Worm (Caenorhabditis elegans): Measurements from ENCODE around the gene his-37.

Gene his-37

DNA sequence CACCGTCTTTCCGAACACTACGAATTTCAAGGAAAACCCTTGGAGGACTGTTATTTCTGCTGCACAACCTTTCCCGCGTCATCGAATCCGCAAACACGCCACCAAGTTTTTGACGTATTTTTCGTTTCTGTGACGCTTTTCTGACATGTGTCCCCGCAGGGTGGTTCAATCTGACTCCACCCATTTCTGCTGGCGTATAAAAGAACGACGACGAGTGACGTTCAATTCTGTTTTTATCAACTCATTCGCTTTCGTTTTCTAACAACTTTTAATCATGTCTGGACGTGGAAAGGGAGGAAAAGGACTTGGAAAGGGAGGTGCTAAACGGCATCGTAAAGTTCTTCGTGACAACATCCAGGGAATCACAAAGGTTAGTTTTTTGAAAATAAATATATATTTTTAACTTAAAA, at the start of gene his-37:
TSS of gene his-37 (plus strand) at position 246 of the 410 bp plus-strand sequence.
- TF ChIP-seq nhr-77 (tag; optimal IDR thresholded peaks at IDR 0.05), result peak; percentile 92
- peak; percentile 92 for TF ChIP-seq nhr-76 (tag; optimal IDR thresholded peaks at IDR 0.05)
- peak; percentile 98 for TF ChIP-seq jun-1 (tag; optimal IDR thresholded peaks at IDR 0.05)
- peak; percentile 99 for TF ChIP-seq lsy-12 (tag; optimal IDR thresholded peaks at IDR 0.05)
- peak; percentile 89 for TF ChIP-seq R02D3.7 (tag; optimal IDR thresholded peaks at IDR 0.05)
- peak; percentile 73 for TF ChIP-seq fkh-2 (tag; optimal IDR thresholded peaks at IDR 0.05)
- peak; percentile 92 for TF ChIP-seq ceh-28 (tag; optimal IDR thresholded peaks at IDR 0.05)
- peak; percentile 40 for TF ChIP-seq ztf-11 (tag; optimal IDR thresholded peaks at IDR 0.05)
- TF ChIP-seq skn-1 (tag; optimal IDR thresholded peaks at IDR 0.05), result peak; percentile 89
- TF ChIP-seq nhr-43 (tag; optimal IDR thresholded peaks at IDR 0.05; ENCODE audit: poor library complexity, severe bottlenecking), result peak; percentile 98
- TF ChIP-seq eor-1 (tag; optimal IDR thresholded peaks at IDR 0.05), result peak; percentile 84 to 86
- peak; percentile 97 for TF ChIP-seq lin-39 (tag; optimal IDR thresholded peaks at IDR 0.05)
- TF ChIP-seq ceh-16 (tag; optimal IDR thresholded peaks at IDR 0.05), result peak; percentile 72
- TF ChIP-seq egl-27 (tag; optimal IDR thresholded peaks at IDR 0.05), result peak; percentile 90
- peak; percentile 97 for TF ChIP-seq unc-62 (GFP tag; optimal IDR thresholded peaks at IDR 0.05)
- peak; percentile 64 for TF ChIP-seq aly-2 (tag; optimal IDR thresholded peaks at IDR 0.05)
- no peak for TF ChIP-seq ceh-9 (tag; optimal IDR thresholded peaks at IDR 0.05)
- peak; percentile 94 for TF ChIP-seq sea-2 (GFP tag; optimal IDR thresholded peaks at IDR 0.05)
- TF ChIP-seq tbx-2 (tag; optimal IDR thresholded peaks at IDR 0.05), result peak; percentile 97
- peak; percentile 76 to 98 (median 96) for TF ChIP-seq elt-3 (tag; optimal IDR thresholded peaks at IDR 0.05)
- peak; percentile 52 for TF ChIP-seq mdl-1 (tag; optimal IDR thresholded peaks at IDR 0.05)
- TF ChIP-seq unc-39 (tag; optimal IDR thresholded peaks at IDR 0.05), result no peak
- peak; percentile 98 for TF ChIP-seq nfya-1 (tag; optimal IDR thresholded peaks at IDR 0.05; ENCODE audit: insufficient read depth)
- TF ChIP-seq ztf-4 (tag; optimal IDR thresholded peaks at IDR 0.05), result peak; percentile 91
- TF ChIP-seq ZK546.5 (tag; optimal IDR thresholded peaks at IDR 0.05), result peak; percentile 44
- TF ChIP-seq fos-1 (tag; optimal IDR thresholded peaks at IDR 0.05), result peak; percentile 95
- TF ChIP-seq ceh-82 (tag; optimal IDR thresholded peaks at IDR 0.05), result peak; percentile 92
- TF ChIP-seq nhr-67 (tag; optimal IDR thresholded peaks at IDR 0.05), result no peak
- TF ChIP-seq elt-1 (tag; optimal IDR thresholded peaks at IDR 0.05), result peak; percentile 88
- peak; percentile 99 for TF ChIP-seq fkh-10 (GFP tag; optimal IDR thresholded peaks at IDR 0.05)
- peak; percentile 99 for TF ChIP-seq nhr-11 (tag; optimal IDR thresholded peaks at IDR 0.05)
- peak; percentile 90 for TF ChIP-seq pqm-1 (tag; optimal IDR thresholded peaks at IDR 0.05)
- TF ChIP-seq pha-4 (tag; optimal IDR thresholded peaks at IDR 0.05), result peak; percentile 98
- peak; percentile 86 for TF ChIP-seq zag-1 (tag; optimal IDR thresholded peaks at IDR 0.05)
- TF ChIP-seq nhr-25 (tag; optimal IDR thresholded peaks at IDR 0.05), result peak; percentile 100
- peak; percentile 96 for TF ChIP-seq snpc-4 (tag; optimal IDR thresholded peaks at IDR 0.05)
- TF ChIP-seq nhr-12 (tag; optimal IDR thresholded peaks at IDR 0.05), result no peak
- TF ChIP-seq egl-5 (tag; optimal IDR thresholded peaks at IDR 0.05), result peak; percentile 87
- TF ChIP-seq ama-1 (optimal IDR thresholded peaks at IDR 0.05), result peak; percentile 88
- no peak for TF ChIP-seq nhr-237 (tag; optimal IDR thresholded peaks at IDR 0.05)
- TF ChIP-seq mml-1 (tag; optimal IDR thresholded peaks at IDR 0.05), result no peak
- TF ChIP-seq nhr-23 (tag; optimal IDR thresholded peaks at IDR 0.05), result peak; percentile 100
- peak; percentile 94 for TF ChIP-seq elt-2 (tag; optimal IDR thresholded peaks at IDR 0.05)
- TF ChIP-seq daf-12 (tag; optimal IDR thresholded peaks at IDR 0.05), result no peak
- TF ChIP-seq hmg-11 (tag; optimal IDR thresholded peaks at IDR 0.05), result peak; percentile 91
- TF ChIP-seq lin-15B (tag; optimal IDR thresholded peaks at IDR 0.05), result peak; percentile 95
- peak; percentile 71 for TF ChIP-seq nhr-28 (tag; optimal IDR thresholded peaks at IDR 0.05)
